Worm (Caenorhabditis elegans) whole organism, young adult: ENCODE data around the gene nhr-139.

Experiments used
- ama-1 ChIP-seq, 3 experiments: fragments of 150-350 bp in 1 of 3; sonication (generic microtip) in 2 of 3; optimal IDR thresholded peaks; 2 replicates each; lab custom pipeline; 2014 to 2018; ENCODE audit warnings: missing biosample characterization in 2 of 3, missing genetic modification characterization in 2 of 3, missing genetic modification reagents in 2 of 3
- pbrm-1 ChIP-seq: fragments of 200-800 bp; sonication (Bioruptor generic); IDR thresholded peaks from 2 replicates; pipeline ENCODE4 v1.3.6; 2022; ENCODE audit warnings: missing genetic modification reagents, missing genetic modification characterization, missing compliant biosample characterization

ce11 chrV:6993999-6994398 lies 6.4 kb upstream of the nhr-139 start:
- TF ChIP-seq ama-1 (optimal IDR thresholded peaks at IDR 0.05; lab: Kevin White, UChicago) (no peak), ama-1 (GFP tag; optimal IDR thresholded peaks at IDR 0.05; lab: Kevin White, UChicago) (no peak), pbrm-1 (no peak)
